Fruit fly (Drosophila melanogaster): ENCODE results near the gene vrs.

vrs gene

dm6 chr3R:12431030-12431489 is 16.4 kb upstream of the vrs start, which contains the start of gene Prosalpha2 (continued):
- TF ChIP-seq CG10543 (GFP tag; optimal IDR thresholded peaks at IDR 0.05) (no peak), Myb (GFP tag; optimal IDR thresholded peaks at IDR 0.05) (peak; percentile 20), Dref (GFP tag; IDR thresholded peaks at IDR 0.05) (peak; percentile 25; the same call in 1 of the 2 replicates), CG8290 (GFP tag; optimal IDR thresholded peaks at IDR 0.05) (peak; percentile 9), CG8290 (tag; optimal IDR thresholded peaks at IDR 0.05) (no peak), CG13424 (tag; optimal IDR thresholded peaks at IDR 0.05) (peak; percentile 20), pho (GFP tag; optimal IDR thresholded peaks at IDR 0.05) (no peak), dysf (GFP tag; IDR thresholded peaks at IDR 0.05) (peak; percentile 32; the same call in 1 of the 3 replicates), Dp (GFP tag; optimal IDR thresholded peaks at IDR 0.05) (peak; percentile 55), CG7357 (GFP tag; IDR thresholded peaks at IDR 0.05) (peak; percentile 93), CG31224 (GFP tag; IDR thresholded peaks at IDR 0.05) (no peak), Hmr (GFP tag; optimal IDR thresholded peaks at IDR 0.05) (no peak), CoRest (tag; optimal IDR thresholded peaks at IDR 0.05) (peak; percentile 74), CG12155 (GFP tag; optimal IDR thresholded peaks at IDR 0.05) (peak; percentile 14), grau (tag; optimal IDR thresholded peaks at IDR 0.05) (peak; percentile 18), CG17361 (GFP tag; IDR thresholded peaks at IDR 0.05) (0 out of 3 replicates have a peak, but pooled peaks have one; percentile 27)

- TF ChIP-seq unpg (GFP tag; optimal IDR thresholded peaks at IDR 0.05) (peak; percentile 58), CG6683 (GFP tag; optimal IDR thresholded peaks at IDR 0.05) (peak; percentile 3), CG14667 (GFP tag; IDR thresholded peaks at IDR 0.05) (0 out of 2 replicates have a peak, but pooled peaks have one; percentile 20), az2 (GFP tag; optimal IDR thresholded peaks at IDR 0.05) (peak; percentile 46), NfI (GFP tag; optimal IDR thresholded peaks at IDR 0.05) (peak; percentile 46), CG13296 (GFP tag; optimal IDR thresholded peaks at IDR 0.05) (peak; percentile 54), Fer1 (GFP tag; optimal IDR thresholded peaks at IDR 0.05) (peak; percentile 65), CG9215 (GFP tag; IDR thresholded peaks at IDR 0.05) (peak; percentile 58), pzg (GFP tag; optimal IDR thresholded peaks at IDR 0.05) (peak; percentile 57), chm (GFP tag; IDR thresholded peaks at IDR 0.05) (no peak), CG9727 (GFP tag; optimal IDR thresholded peaks at IDR 0.05) (peak; percentile 24), CG17612 (GFP tag; IDR thresholded peaks at IDR 0.05) (no peak), Ssrp (tag; optimal IDR thresholded peaks at IDR 0.05) (peak; percentile 48), lmd (GFP tag; IDR thresholded peaks at IDR 0.05) (peak; percentile 37; the same call in 1 of the 2 replicates), slou (GFP tag; optimal IDR thresholded peaks at IDR 0.05) (peak; percentile 17), Ets65A (GFP tag) (peak; percentile 52), phol (tag; optimal IDR thresholded peaks at IDR 0.05) (peak; percentile 80), CG10462 (GFP tag; optimal IDR thresholded peaks at IDR 0.05) (no peak), HHEX (GFP tag; optimal IDR thresholded peaks at IDR 0.05) (peak; percentile 17), CG6813 (GFP tag; optimal IDR thresholded peaks at IDR 0.05) (no peak), CG8290 (GFP tag; optimal IDR thresholded peaks at IDR 0.05) (peak; percentile 19), CG8290 (tag; optimal IDR thresholded peaks at IDR 0.05) (no peak), CG2116 (GFP tag; optimal IDR thresholded peaks at IDR 0.05) (peak; percentile 59), BEAF-32 (GFP tag; optimal IDR thresholded peaks at IDR 0.05) (peak; percentile 61), fd96Cb (tag; optimal IDR thresholded peaks at IDR 0.05) (peak; percentile 23), en (GFP tag; optimal IDR thresholded peaks at IDR 0.05) (no peak), Med (GFP tag) (peak; percentile 52), CG18619 (GFP tag; optimal IDR thresholded peaks at IDR 0.05) (peak; percentile 26), Dip2 (GFP tag; IDR thresholded peaks at IDR 0.05) (no peak), CG15514 (GFP tag; optimal IDR thresholded peaks at IDR 0.05) (peak; percentile 58), sr (GFP tag; IDR thresholded peaks at IDR 0.05) (no peak), CG8924 (tag; optimal IDR thresholded peaks at IDR 0.05) (peak; percentile 75), CG3281 (GFP tag; optimal IDR thresholded peaks at IDR 0.05) (peak; percentile 50), dmrt99B (tag; optimal IDR thresholded peaks at IDR 0.05) (no peak), sug (tag; optimal IDR thresholded peaks at IDR 0.05) (peak; percentile 79), CG4820 (GFP tag; optimal IDR thresholded peaks at IDR 0.05) (peak; percentile 19)
Measured at dm6 chr3R:12433764-12434163, 13.7 kb upstream of the vrs start, which contains the start of the genes Aos1 and Srlp. Aos1 (minus strand) TSS chr3R:12433822. Srlp (plus strand) TSS chr3R:12434098.
